Fruit fly (Drosophila melanogaster) whole organism, embryonic: ENCODE measurements around the gene CG14339.
A peak's percentile ranks its signal among the peaks of the same experiment; 100 is the strongest.

Experiments used
- Aef1 ChIP-seq: fragments of 200-800 bp; sonication (Bioruptor generic); IDR thresholded peaks from 3 replicates; pipeline ENCODE4 v1.3.6; 2022; ENCODE audit warnings: missing biosample characterization, missing genetic modification characterization
- Atf6 ChIP-seq: fragments of 200-800 bp; sonication (Bioruptor generic); IDR thresholded peaks from 2 replicates; pipeline ENCODE4 v1.3.6; 2022; ENCODE audit warnings: missing biosample characterization, missing genetic modification characterization
- CG10147 ChIP-seq: fragments of 200-800 bp; sonication (Bioruptor generic); optimal IDR thresholded peaks from 2 replicates; lab custom pipeline; 2019; ENCODE audit warnings: missing biosample characterization, mild to moderate bottlenecking, missing genetic modification characterization, moderate library complexity
- CG10565 ChIP-seq: fragments of 200-800 bp; sonication (Bioruptor generic); optimal IDR thresholded peaks from 3 replicates; lab custom pipeline; 2016; ENCODE audit warnings: missing biosample characterization, mild to moderate bottlenecking, missing genetic modification characterization
- CG12104 ChIP-seq: fragments of 200-800 bp; sonication (Bioruptor generic); optimal IDR thresholded peaks from 3 replicates; lab custom pipeline; 2016; ENCODE audit warnings: missing biosample characterization, missing genetic modification characterization
- CG14667 ChIP-seq: fragments of 200-800 bp; sonication (Bioruptor generic); IDR thresholded peaks from 2 replicates; pipeline ENCODE4 v1.3.6; 2022; ENCODE audit warnings: missing biosample characterization, missing genetic modification characterization
- CG18599 ChIP-seq: fragments of 200-800 bp; sonication (Bioruptor generic); optimal IDR thresholded peaks from 3 replicates; lab custom pipeline; 2017; ENCODE audit warnings: missing biosample characterization, missing genetic modification characterization, mild to moderate bottlenecking, moderate library complexity, missing genetic modification reagents
- CG2712 ChIP-seq: fragments of 200-800 bp; optimal IDR thresholded peaks from 3 replicates; lab custom pipeline; 2019; ENCODE audit warnings: missing biosample characterization, mild to moderate bottlenecking, missing genetic modification characterization, moderate library complexity
- CG30403 ChIP-seq: fragments of 200-800 bp; sonication (Bioruptor generic); optimal IDR thresholded peaks from 3 replicates; lab custom pipeline; 2016; ENCODE audit warnings: missing biosample characterization, missing genetic modification characterization
- CG3838 ChIP-seq: fragments of 200-800 bp; sonication (Bioruptor generic); optimal IDR thresholded peaks from 3 replicates; lab custom pipeline; 2016; ENCODE audit warnings: missing biosample characterization, missing genetic modification characterization
- CG3995 ChIP-seq: fragments of 200-800 bp; sonication (Bioruptor generic); optimal IDR thresholded peaks from 3 replicates; lab custom pipeline; 2016; ENCODE audit warnings: missing biosample characterization, missing genetic modification characterization
- CG4328 ChIP-seq: fragments of 200-800 bp; sonication (Bioruptor generic); optimal IDR thresholded peaks from 3 replicates; lab custom pipeline; 2017; ENCODE audit warnings: missing biosample characterization, missing genetic modification reagents, missing genetic modification characterization
- CG4707 ChIP-seq: fragments of 200-800 bp; sonication (Bioruptor generic); optimal IDR thresholded peaks from 2 replicates; lab custom pipeline; 2018; ENCODE audit warnings: missing biosample characterization, mild to moderate bottlenecking, missing genetic modification characterization, moderate library complexity
- CG4854 ChIP-seq: fragments of 200-800 bp; sonication (Bioruptor generic); optimal IDR thresholded peaks from 2 replicates; lab custom pipeline; 2016; ENCODE audit warnings: missing biosample characterization, missing genetic modification characterization, inconsistent platforms
- CG8290 ChIP-seq, 3 experiments: fragments of 200-800 bp; sonication (Bioruptor generic); optimal IDR thresholded peaks; 2 replicates each; lab custom pipeline; 2016 to 2019; ENCODE audit warnings: missing biosample characterization in 3 of 3, missing genetic modification characterization in 3 of 3, mild to moderate bottlenecking in 2 of 3, moderate library complexity in 1 of 3
- CG8765 ChIP-seq: fragments of 200-800 bp; sonication (Bioruptor generic); IDR thresholded peaks from 2 replicates; pipeline ENCODE4 v1.3.6; 2022; ENCODE audit warnings: missing biosample characterization, missing genetic modification characterization
- CG8944 ChIP-seq: fragments of 200-800 bp; sonication (Bioruptor generic); optimal IDR thresholded peaks from 3 replicates; lab custom pipeline; 2016; ENCODE audit warnings: missing biosample characterization, missing genetic modification characterization
- CTCF ChIP-seq: fragments of 200-800 bp; sonication (Bioruptor generic); optimal IDR thresholded peaks from 2 replicates; lab custom pipeline; 2017; ENCODE audit warnings: missing biosample characterization, mild to moderate bottlenecking, missing genetic modification characterization, moderate library complexity
- Dp ChIP-seq: fragments of 200-800 bp; sonication (Bioruptor generic); optimal IDR thresholded peaks from 2 replicates; lab custom pipeline; 2018; ENCODE audit warnings: missing biosample characterization, mild to moderate bottlenecking, missing genetic modification characterization, moderate library complexity
- GATAe ChIP-seq: fragments of 200-800 bp; sonication (Bioruptor generic); conservative IDR thresholded peaks from 2 replicates; pipeline ENCODE4 v1.3.6; 2022; ENCODE audit warnings: missing biosample characterization, missing genetic modification characterization
- HLH3B ChIP-seq: fragments of 200-800 bp; sonication (Bioruptor generic); IDR thresholded peaks from 2 replicates; pipeline ENCODE4 v1.3.6; 2022; ENCODE audit warnings: missing biosample characterization, missing genetic modification characterization
- HLHmδ ChIP-seq: fragments of 200-800 bp; sonication (Bioruptor generic); optimal IDR thresholded peaks from 2 replicates; lab custom pipeline; 2018; ENCODE audit warnings: missing biosample characterization, mild to moderate bottlenecking, missing genetic modification characterization, moderate library complexity
- HmgZ ChIP-seq: fragments of 200-800 bp; sonication (Bioruptor generic); optimal IDR thresholded peaks from 2 replicates; lab custom pipeline; 2018; ENCODE audit warnings: missing biosample characterization, mild to moderate bottlenecking, missing genetic modification characterization
- Hmr ChIP-seq: fragments of 200-800 bp; sonication (Bioruptor generic); optimal IDR thresholded peaks from 3 replicates; lab custom pipeline; 2017; ENCODE audit warnings: mild to moderate bottlenecking, missing biosample characterization, missing genetic modification reagents, missing genetic modification characterization
- Lhr ChIP-seq: fragments of 200-800 bp; sonication (Bioruptor generic); optimal IDR thresholded peaks from 3 replicates; lab custom pipeline; 2017; ENCODE audit warnings: mild to moderate bottlenecking, missing biosample characterization, missing genetic modification reagents, missing genetic modification characterization
- Mrtf ChIP-seq: fragments of 200-800 bp; sonication (Bioruptor generic); IDR thresholded peaks from 3 replicates; pipeline ENCODE4 v1.3.6; 2022; ENCODE audit warnings: missing biosample characterization, missing genetic modification characterization
- Neu2 ChIP-seq: fragments of 200-800 bp; sonication (Bioruptor generic); optimal IDR thresholded peaks from 3 replicates; lab custom pipeline; 2016; ENCODE audit warnings: missing biosample characterization, missing genetic modification characterization, borderline replicate concordance
- Sin3A ChIP-seq: fragments of >200 bp; optimal IDR thresholded peaks from 2 replicates; lab custom pipeline; 2018
- Stat92E ChIP-seq, 3 experiments: fragments of >200 bp in 2 of 3; fragments of 200-800 bp in 1 of 3; sonication (Bioruptor generic) in 1 of 3; optimal IDR thresholded peaks; 2 replicates each; lab custom pipeline; 2017 to 2019; ENCODE audit warnings: missing biosample characterization in 3 of 3, missing genetic modification characterization in 3 of 3, mild to moderate bottlenecking in 1 of 3, moderate library complexity in 1 of 3
- abd-A ChIP-seq: fragments of 200-800 bp; sonication (Bioruptor generic); optimal IDR thresholded peaks from 3 replicates; lab custom pipeline; 2019; ENCODE audit warnings: missing biosample characterization, mild to moderate bottlenecking, missing genetic modification characterization, moderate library complexity
- al ChIP-seq: fragments of 200-800 bp; sonication (Bioruptor generic); IDR thresholded peaks from 2 replicates; pipeline ENCODE4 v1.3.6; 2022; ENCODE audit warnings: missing biosample characterization, missing genetic modification characterization
- chm ChIP-seq: fragments of 200-800 bp; sonication (Bioruptor generic); IDR thresholded peaks from 2 replicates; pipeline ENCODE4 v1.3.6; 2022; ENCODE audit warnings: missing biosample characterization, missing genetic modification characterization
- chn ChIP-seq: fragments of 200-800 bp; sonication (Bioruptor generic); optimal IDR thresholded peaks from 2 replicates; lab custom pipeline; 2016; ENCODE audit warnings: missing biosample characterization, missing genetic modification characterization
- crp ChIP-seq, 2 experiments: fragments of 200-800 bp; sonication (Bioruptor generic); optimal IDR thresholded peaks; 2 replicates in 1 of 2; 3 replicates in 1 of 2; lab custom pipeline; 2017; ENCODE audit warnings: missing biosample characterization in 2 of 2, missing genetic modification characterization in 2 of 2, mild to moderate bottlenecking in 1 of 2, moderate library complexity in 1 of 2
- grau ChIP-seq: fragments of 200-800 bp; optimal IDR thresholded peaks from 3 replicates; lab custom pipeline; 2019; ENCODE audit warnings: missing biosample characterization, mild to moderate bottlenecking, missing genetic modification characterization, moderate library complexity
- hbn ChIP-seq: fragments of 200-800 bp; sonication (Bioruptor generic); IDR thresholded peaks from 2 replicates; pipeline ENCODE4 v1.3.6; 2022; ENCODE audit warnings: missing biosample characterization, missing genetic modification characterization; ENCODE audit not compliant: partially characterized antibody
- her ChIP-seq: fragments of 200-800 bp; sonication (Bioruptor generic); optimal IDR thresholded peaks from 2 replicates; lab custom pipeline; 2016; ENCODE audit warnings: missing biosample characterization, missing genetic modification characterization
- ind ChIP-seq: fragments of 200-800 bp; sonication (Bioruptor generic); optimal IDR thresholded peaks from 3 replicates; lab custom pipeline; 2016; ENCODE audit warnings: missing biosample characterization, missing genetic modification characterization
- jumu ChIP-seq: fragments of 200-800 bp; sonication (Bioruptor generic); optimal IDR thresholded peaks from 3 replicates; lab custom pipeline; 2016; ENCODE audit warnings: missing biosample characterization, missing genetic modification characterization
- ken ChIP-seq: fragments of 200-800 bp; sonication (Bioruptor generic); IDR thresholded peaks from 3 replicates; pipeline ENCODE4 v1.3.6; 2022; ENCODE audit warnings: missing biosample characterization, missing genetic modification characterization
- nom ChIP-seq: fragments of 200-800 bp; sonication (Bioruptor generic); optimal IDR thresholded peaks from 2 replicates; lab custom pipeline; 2017; ENCODE audit warnings: missing biosample characterization, missing genetic modification characterization, mild to moderate bottlenecking, moderate library complexity, missing genetic modification reagents
- odd ChIP-seq: fragments of 200-800 bp; sonication (Bioruptor generic); optimal IDR thresholded peaks from 2 replicates; lab custom pipeline; 2017; ENCODE audit warnings: missing biosample characterization, mild to moderate bottlenecking, missing genetic modification characterization
- pfk ChIP-seq: fragments of 200-800 bp; sonication (Bioruptor generic); optimal IDR thresholded peaks from 2 replicates; lab custom pipeline; 2018; ENCODE audit warnings: missing biosample characterization, mild to moderate bottlenecking, missing genetic modification characterization, moderate library complexity
- phol ChIP-seq: fragments of 200-800 bp; sonication (Bioruptor generic); optimal IDR thresholded peaks from 3 replicates; lab custom pipeline; 2018; ENCODE audit warnings: missing biosample characterization, mild to moderate bottlenecking, missing genetic modification characterization, moderate library complexity
- pros ChIP-seq: fragments of 200-800 bp; sonication (Bioruptor generic); optimal IDR thresholded peaks from 3 replicates; lab custom pipeline; 2019; ENCODE audit warnings: missing biosample characterization, mild to moderate bottlenecking, missing genetic modification characterization, moderate library complexity
- pzg ChIP-seq: fragments of 200-800 bp; sonication (Bioruptor generic); optimal IDR thresholded peaks from 3 replicates; lab custom pipeline; 2018; ENCODE audit warnings: missing biosample characterization, mild to moderate bottlenecking, missing genetic modification characterization, moderate library complexity
- schlank ChIP-seq: fragments of 200-800 bp; sonication (Bioruptor generic); optimal IDR thresholded peaks from 2 replicates; lab custom pipeline; 2018; ENCODE audit warnings: missing biosample characterization, mild to moderate bottlenecking, missing genetic modification characterization
- tx ChIP-seq: fragments of 200-800 bp; sonication (Bioruptor generic); optimal IDR thresholded peaks from 2 replicates; lab custom pipeline; 2016; ENCODE audit warnings: missing biosample characterization, missing genetic modification characterization
- usp ChIP-seq: fragments of >200 bp; optimal IDR thresholded peaks from 2 replicates; lab custom pipeline; 2017; ENCODE audit warnings: missing biosample characterization, missing genetic modification characterization
- wek ChIP-seq: fragments of 200-800 bp; sonication (Bioruptor generic); optimal IDR thresholded peaks from 3 replicates; lab custom pipeline; 2018; ENCODE audit warnings: missing biosample characterization, mild to moderate bottlenecking, missing genetic modification characterization, moderate library complexity
- zfh2 ChIP-seq: fragments of 200-800 bp; sonication (Bioruptor generic); optimal IDR thresholded peaks from 2 replicates; lab custom pipeline; 2016; ENCODE audit warnings: missing biosample characterization, missing genetic modification characterization

Gene CG14339

DNA sequence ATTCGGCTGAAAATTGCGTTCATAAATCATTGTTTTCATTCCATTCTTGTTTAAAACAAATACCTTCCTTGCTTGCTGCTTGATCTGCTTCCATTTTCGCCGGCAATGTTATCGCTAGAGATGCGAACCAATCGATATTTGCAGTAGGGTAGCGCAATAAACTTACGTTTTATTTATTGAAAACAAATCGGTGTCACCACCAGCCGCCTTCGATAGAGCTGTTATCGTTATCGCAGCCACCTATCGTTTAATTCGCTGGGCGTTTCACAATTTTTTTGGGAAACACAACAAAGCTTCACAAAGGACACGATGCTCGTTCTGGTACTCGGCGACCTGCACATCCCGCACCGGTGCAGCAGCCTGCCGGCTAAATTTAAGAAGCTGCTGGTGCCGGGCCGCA lies 42.2 kb downstream of the CG14339 start, which contains the start of the genes Tfb4 and Vps29:
Gene Tfb4, minus strand, starts transcription at position 124 of the 400 bp plus-strand sequence.
Gene Vps29, plus strand, starts transcription at position 213 of the 400 bp plus-strand sequence.
- no peak for TF ChIP-seq CG8290 (GFP tag; optimal IDR thresholded peaks at IDR 0.05; lab: Kevin White, UChicago)
- TF ChIP-seq CG8290 (tag; optimal IDR thresholded peaks at IDR 0.05; lab: Kevin White, UChicago), result no peak
- TF ChIP-seq CG4707, result no peak
- no peak for TF ChIP-seq grau (tag; lab: Kevin White, UChicago)
- peak; percentile 54; the same call in 1 of the 2 replicates for TF ChIP-seq Atf6 (GFP tag; lab: Robert Waterston, UW)
- peak; percentile 85 for TF ChIP-seq wek
- no peak for TF ChIP-seq CG8765 (GFP tag; lab: Robert Waterston, UW)
- no peak for TF ChIP-seq odd (GFP tag; lab: Kevin White, UChicago)
- TF ChIP-seq CG4854 (GFP tag; lab: Kevin White, UChicago), result peak; percentile 21
- TF ChIP-seq pzg, result peak; percentile 70
- TF ChIP-seq Aef1 (GFP tag; lab: Robert Waterston, UW), result peak; percentile 24; the same call in 1 of the 3 replicates
- peak; percentile 65 for TF ChIP-seq Dp (GFP tag; lab: Kevin White, UChicago)
- no peak for TF ChIP-seq HLHmδ (GFP tag; lab: Kevin White, UChicago)
- TF ChIP-seq CG3838 (GFP tag; lab: Kevin White, UChicago), result no peak
- peak; percentile 51 for TF ChIP-seq CG30403 (GFP tag; lab: Kevin White, UChicago)
- TF ChIP-seq tx, result peak; percentile 7
- TF ChIP-seq phol (tag; lab: Kevin White, UChicago), result peak; percentile 48
- TF ChIP-seq usp (GFP tag; lab: Kevin White, UChicago), result no peak
- TF ChIP-seq Lhr, result no peak
- no peak for TF ChIP-seq CG12104
- TF ChIP-seq CG2712, result peak; percentile 49
- no peak for TF ChIP-seq Neu2
- peak; percentile 89 for TF ChIP-seq hbn (GFP tag; lab: Robert Waterston, UW)
- TF ChIP-seq ken (GFP tag; lab: Robert Waterston, UW), result peak; percentile 61; the same call in 2 of the 3 replicates
- TF ChIP-seq jumu (GFP tag; lab: Kevin White, UChicago), result peak; percentile 63
- peak; percentile 55 for TF ChIP-seq chn (GFP tag; lab: Kevin White, UChicago)
- TF ChIP-seq CG10565, result no peak
- TF ChIP-seq CG14667 (GFP tag; lab: Robert Waterston, UW), result no peak
- TF ChIP-seq CG4328, result no peak
- TF ChIP-seq Hmr, result no peak
- TF ChIP-seq her, result peak; percentile 75
- TF ChIP-seq Sin3A (lab: Kevin White, UChicago), result no peak
- no peak for TF ChIP-seq nom (GFP tag; lab: Kevin White, UChicago)
- no peak for TF ChIP-seq schlank (tag; lab: Kevin White, UChicago)
- TF ChIP-seq CG18599 (GFP tag; lab: Kevin White, UChicago), result peak; percentile 32
- peak; percentile 30; the same call in 1 of the 2 replicates for TF ChIP-seq chm (GFP tag; lab: Robert Waterston, UW)
- TF ChIP-seq crp (GFP tag; optimal IDR thresholded peaks at IDR 0.05; lab: Kevin White, UChicago), result peak in 1 of 2 experiments; percentile 61
- TF ChIP-seq CG10147 (GFP tag; lab: Kevin White, UChicago), result no peak
- TF ChIP-seq ind (GFP tag; lab: Kevin White, UChicago), result peak; percentile 56
- no peak for TF ChIP-seq CG3995 (GFP tag; lab: Kevin White, UChicago)
- 0 out of 3 replicates have a peak, but pooled peaks have one; percentile 21 for TF ChIP-seq Mrtf
- TF ChIP-seq HLH3B (GFP tag; lab: Robert Waterston, UW), result no peak
- TF ChIP-seq al (GFP tag; lab: Robert Waterston, UW), result peak; percentile 38; the same call in 1 of the 2 replicates
- TF ChIP-seq GATAe (GFP tag; lab: Robert Waterston, UW), result no peak
- no peak for TF ChIP-seq pfk (GFP tag; lab: Kevin White, UChicago)
- peak; percentile 56 for TF ChIP-seq HmgZ (tag; lab: Kevin White, UChicago)
- TF ChIP-seq zfh2 (GFP tag; lab: Kevin White, UChicago), result peak; percentile 84
- TF ChIP-seq Stat92E (GFP tag; optimal IDR thresholded peaks at IDR 0.05; lab: Kevin White, UChicago), result no peak
- no peak for TF ChIP-seq pros
- no peak for TF ChIP-seq CTCF (GFP tag; lab: Kevin White, UChicago)
- TF ChIP-seq CG8944 (GFP tag; lab: Kevin White, UChicago), result no peak
- no peak for TF ChIP-seq abd-A (tag; lab: Kevin White, UChicago)
